Worm (Caenorhabditis elegans) whole organism, L4 larva: Measurements from ENCODE around the gene cup-16.

ENCODE experiments used
- F10B5.3 ChIP-seq: sonication (generic microtip); optimal IDR thresholded peaks from 2 replicates; lab custom pipeline; 2016; ENCODE audit warnings: mild to moderate bottlenecking, missing genetic modification characterization, missing compliant biosample characterization
- F26F4.8 ChIP-seq: fragments of 200-800 bp; sonication (Bioruptor generic); conservative IDR thresholded peaks from 2 replicates; pipeline ENCODE4 v1.3.6; 2022; ENCODE audit warnings: missing genetic modification characterization, missing compliant biosample characterization
- F44E2.7 ChIP-seq: fragments of 200-800 bp; sonication (Bioruptor generic); IDR thresholded peaks from 2 replicates; pipeline ENCODE4 v2.1.2; 2022; ENCODE audit warnings: missing genetic modification characterization, missing compliant biosample characterization
- Y48G9A.11 ChIP-seq: fragments of 200-800 bp; sonication (Bioruptor generic); IDR thresholded peaks from 2 replicates; pipeline ENCODE4 v1.3.6; 2022; ENCODE audit warnings: missing genetic modification reagents, missing genetic modification characterization, missing compliant biosample characterization
- ZK546.5 ChIP-seq, 2 experiments: sonication (generic microtip); optimal IDR thresholded peaks; 2 replicates each; lab custom pipeline; 2017; ENCODE audit warnings: missing biosample characterization in 2 of 2, missing genetic modification characterization in 2 of 2
- aha-1 ChIP-seq: fragments of 150-350 bp; peaks from one replicate; lab custom pipeline; 2014; ENCODE audit warnings: missing biosample characterization, missing genetic modification characterization
- ama-1 ChIP-seq: fragments of 150-350 bp; optimal IDR thresholded peaks from 2 replicates; lab custom pipeline; 2014; ENCODE audit warnings: inconsistent platforms, mixed read lengths
- attf-4 ChIP-seq: sonication (generic microtip); optimal IDR thresholded peaks from 3 replicates; lab custom pipeline; 2017; ENCODE audit warnings: missing biosample characterization, missing genetic modification characterization
- ceh-20 ChIP-seq: fragments of 200-800 bp; sonication (Bioruptor generic); IDR thresholded peaks from 2 replicates; pipeline ENCODE4 v1.3.6; 2022; ENCODE audit warnings: missing genetic modification reagents, missing genetic modification characterization, missing compliant biosample characterization
- daf-16 ChIP-seq, 3 experiments: sonication (generic microtip); optimal IDR thresholded peaks; 2 replicates each; lab custom pipeline; 2016 to 2017; ENCODE audit warnings: missing genetic modification characterization in 3 of 3, missing genetic modification reagents in 3 of 3, mild to moderate bottlenecking in 2 of 3, missing compliant biosample characterization in 2 of 3, missing biosample characterization in 1 of 3, moderate library complexity in 1 of 3
- dmd-6 ChIP-seq: fragments of 200-800 bp; sonication (Bioruptor generic); IDR thresholded peaks from 2 replicates; pipeline ENCODE4 v1.3.6; 2022; ENCODE audit warnings: missing genetic modification reagents, missing genetic modification characterization, missing compliant biosample characterization
- dve-1 ChIP-seq: sonication (generic microtip); optimal IDR thresholded peaks from 2 replicates; lab custom pipeline; 2017; ENCODE audit warnings: antibody characterized with exemption, mild to moderate bottlenecking, missing genetic modification characterization, missing compliant biosample characterization; ENCODE audit not compliant: insufficient read depth
- egl-43 ChIP-seq: fragments of 200-800 bp; sonication (Bioruptor generic); IDR thresholded peaks from 2 replicates; pipeline ENCODE4 v1.3.6; 2022; ENCODE audit warnings: missing genetic modification reagents, missing genetic modification characterization, missing compliant biosample characterization
- gei-8 ChIP-seq: fragments of 200-800 bp; sonication (Bioruptor generic); optimal IDR thresholded peaks from 2 replicates; lab custom pipeline; 2018; ENCODE audit warnings: mild to moderate bottlenecking, missing genetic modification characterization, missing compliant biosample characterization
- hlh-30 ChIP-seq: sonication (generic microtip); optimal IDR thresholded peaks from 2 replicates; lab custom pipeline; 2017; ENCODE audit warnings: antibody characterized with exemption, mild to moderate bottlenecking, missing genetic modification characterization, missing compliant biosample characterization; ENCODE audit not compliant: insufficient read depth
- hmg-1.1 ChIP-seq: fragments of 200-800 bp; sonication (Bioruptor generic); IDR thresholded peaks from 2 replicates; pipeline ENCODE4 v1.3.6; 2022; ENCODE audit warnings: missing genetic modification reagents, missing genetic modification characterization, missing compliant biosample characterization
- lin-39 ChIP-seq: fragments of 150-350 bp; optimal IDR thresholded peaks from 2 replicates; lab custom pipeline; 2014; ENCODE audit warnings: missing biosample characterization, missing genetic modification reagents, missing genetic modification characterization
- lsy-2 ChIP-seq, 2 experiments: fragments of 150-350 bp in 1 of 2; sonication (generic microtip) in 1 of 2; optimal IDR thresholded peaks; 2 replicates each; lab custom pipeline; 2014 to 2017; ENCODE audit warnings: missing biosample characterization in 2 of 2, missing genetic modification characterization in 2 of 2
- madf-9 ChIP-seq: fragments of 200-800 bp; sonication (Bioruptor generic); conservative IDR thresholded peaks from 2 replicates; pipeline ENCODE4 v1.3.6; 2022; ENCODE audit warnings: missing genetic modification reagents, missing genetic modification characterization, missing compliant biosample characterization
- mdl-1 ChIP-seq, 2 experiments: fragments of 150-350 bp in 1 of 2; sonication (generic microtip) in 1 of 2; optimal IDR thresholded peaks; 2 replicates each; lab custom pipeline; 2014 to 2017; ENCODE audit warnings: missing biosample characterization in 2 of 2, missing genetic modification characterization in 2 of 2
- mdt-29 ChIP-seq: fragments of 200-800 bp; sonication (Bioruptor generic); IDR thresholded peaks from 2 replicates; pipeline ENCODE4 v1.3.6; 2022; ENCODE audit warnings: missing genetic modification reagents, missing genetic modification characterization, missing compliant biosample characterization
- mxl-2 ChIP-seq: fragments of 200-800 bp; sonication (Bioruptor generic); conservative IDR thresholded peaks from 2 replicates; pipeline ENCODE4 v1.3.6; 2022; ENCODE audit warnings: missing genetic modification reagents, missing genetic modification characterization, missing compliant biosample characterization
- mxl-3 ChIP-seq: fragments of 200-800 bp; sonication (Bioruptor generic); optimal IDR thresholded peaks from 2 replicates; lab custom pipeline; 2018; ENCODE audit warnings: mild to moderate bottlenecking, missing genetic modification characterization, missing compliant biosample characterization
- nhr-102 ChIP-seq: sonication (generic microtip); optimal IDR thresholded peaks from 2 replicates; lab custom pipeline; 2016; ENCODE audit warnings: mild to moderate bottlenecking, missing genetic modification characterization, moderate library complexity, missing compliant biosample characterization
- nhr-11 ChIP-seq: fragments of 150-350 bp; optimal IDR thresholded peaks from 2 replicates; lab custom pipeline; 2014; ENCODE audit warnings: missing biosample characterization, missing genetic modification characterization
- nhr-111 ChIP-seq: fragments of 200-800 bp; sonication (Bioruptor generic); optimal IDR thresholded peaks from 2 replicates; lab custom pipeline; 2018; ENCODE audit warnings: mild to moderate bottlenecking, missing genetic modification characterization, missing compliant biosample characterization
- nhr-25 ChIP-seq: sonication (generic microtip); optimal IDR thresholded peaks from 2 replicates; lab custom pipeline; 2017; ENCODE audit warnings: missing genetic modification characterization, mild to moderate bottlenecking, missing compliant biosample characterization, antibody characterized with exemption, moderate library complexity, borderline replicate concordance; ENCODE audit not compliant: insufficient read depth
- nhr-41 ChIP-seq: fragments of 200-800 bp; sonication (Bioruptor generic); IDR thresholded peaks from 2 replicates; pipeline ENCODE4 v1.3.6; 2022; ENCODE audit warnings: missing genetic modification reagents, missing genetic modification characterization, missing compliant biosample characterization
- nhr-77 ChIP-seq: fragments of 150-350 bp; optimal IDR thresholded peaks from 2 replicates; lab custom pipeline; 2014; ENCODE audit warnings: missing biosample characterization, missing genetic modification characterization
- pha-4 ChIP-seq, 2 experiments: fragments of 150-350 bp in 1 of 2; fragments of 200-800 bp in 1 of 2; sonication (Bioruptor generic) in 1 of 2; IDR thresholded peaks in 1 of 2; optimal IDR thresholded peaks in 1 of 2; 2 replicates each; pipeline versions ENCODE4 v1.3.6 to Lab custom; 2014 to 2022; ENCODE audit warnings: missing genetic modification characterization in 2 of 2, missing genetic modification reagents in 2 of 2, missing biosample characterization in 1 of 2, missing compliant biosample characterization in 1 of 2
- snpc-1.2 ChIP-seq: fragments of 200-800 bp; sonication (Bioruptor generic); IDR thresholded peaks from 2 replicates; pipeline ENCODE4 v1.3.6; 2022; ENCODE audit warnings: missing genetic modification reagents, missing genetic modification characterization, missing compliant biosample characterization
- zfp-2 ChIP-seq: sonication (generic microtip); optimal IDR thresholded peaks from 2 replicates; lab custom pipeline; 2016; ENCODE audit warnings: mild to moderate bottlenecking, missing genetic modification characterization, missing compliant biosample characterization
- zip-11 ChIP-seq: fragments of 200-800 bp; sonication (Bioruptor generic); IDR thresholded peaks from 2 replicates; pipeline ENCODE4 v1.3.6; 2022; ENCODE audit warnings: missing genetic modification characterization, missing compliant biosample characterization

Gene cup-16

ce11 chrII:8744555-8745448, 37.8 kb downstream of the cup-16 start (continued):
- TF ChIP-seq lsy-2 (tag; optimal IDR thresholded peaks at IDR 0.05; lab: Kevin White, UChicago) (peak in 1 of 2 experiments; percentile 3), mdl-1 (tag; optimal IDR thresholded peaks at IDR 0.05; lab: Kevin White, UChicago) (peak; percentile 62 to 68), F10B5.3 (no peak)

DNA sequence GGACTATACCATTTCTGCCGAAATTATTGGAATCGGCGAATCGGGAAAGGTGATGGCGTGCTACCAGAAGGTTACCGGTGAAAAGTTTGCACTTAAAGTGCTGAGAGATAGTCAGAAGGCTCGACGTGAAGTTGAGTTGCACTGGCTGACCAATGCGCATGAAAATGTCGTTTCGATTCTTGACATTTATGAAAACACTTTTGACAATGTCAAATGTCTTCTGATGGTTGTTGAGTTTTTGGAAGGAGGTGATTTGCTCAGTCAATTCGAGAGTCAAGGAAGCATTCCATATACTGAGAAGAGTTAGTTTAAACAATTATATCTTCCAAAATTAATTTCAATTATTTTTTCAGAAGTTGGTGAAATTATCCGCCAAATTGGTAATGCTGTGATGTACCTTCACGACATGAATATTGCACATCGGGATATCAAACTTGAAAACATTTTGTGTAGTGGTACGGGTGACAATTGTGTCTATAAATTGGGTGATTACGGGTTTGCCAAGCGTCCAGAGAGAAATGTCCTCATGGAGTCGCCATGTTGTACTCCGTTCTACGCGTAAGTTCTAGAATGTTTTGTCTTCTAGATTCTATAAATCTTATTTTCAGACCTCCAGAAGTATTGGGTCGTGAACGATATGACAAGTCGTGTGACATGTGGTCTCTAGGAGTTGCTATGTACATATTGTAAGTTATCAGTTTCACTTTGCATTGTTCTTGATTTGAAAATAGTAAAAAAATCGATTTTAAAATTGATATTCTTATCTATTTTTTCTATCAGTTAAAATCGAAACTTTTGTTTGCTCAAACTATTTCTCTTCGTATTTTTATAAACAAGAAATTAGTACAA, 38.7 kb downstream of the cup-16 start:
- no peak for TF ChIP-seq nhr-111 (GFP tag; lab: Kevin White, UChicago)
- no peak for TF ChIP-seq hmg-1.1
- no peak for TF ChIP-seq snpc-1.2 (GFP tag; lab: Robert Waterston, UW)
- peak; percentile 8 for TF ChIP-seq hlh-30 (tag; lab: Kevin White, UChicago)
- TF ChIP-seq attf-4, result no peak
- 0 out of 2 replicates have a peak, but pooled peaks have one; percentile 23 for TF ChIP-seq Y48G9A.11 (GFP tag; lab: Robert Waterston, UW)
- no peak for TF ChIP-seq gei-8 (GFP tag; lab: Kevin White, UChicago)
- peak; percentile 74 for TF ChIP-seq ama-1
- no peak for TF ChIP-seq pha-4 (GFP tag; IDR thresholded peaks at IDR 0.05; lab: Robert Waterston, UW)
- no peak for TF ChIP-seq pha-4 (tag; optimal IDR thresholded peaks at IDR 0.05; lab: Kevin White, UChicago)
- no peak for TF ChIP-seq mdt-29 (GFP tag; lab: Robert Waterston, UW)
- TF ChIP-seq dmd-6 (GFP tag; lab: Robert Waterston, UW), result no peak
- no peak for TF ChIP-seq zfp-2 (tag; lab: Kevin White, UChicago)
- TF ChIP-seq F44E2.7 (GFP tag; lab: Robert Waterston, UW), result no peak
- no peak for TF ChIP-seq ZK546.5 (tag; optimal IDR thresholded peaks at IDR 0.05; lab: Kevin White, UChicago)
- peak; percentile 41 for TF ChIP-seq mxl-2 (GFP tag; lab: Robert Waterston, UW)
- TF ChIP-seq madf-9 (GFP tag; lab: Robert Waterston, UW), result no peak
- peak; percentile 34 for TF ChIP-seq nhr-77
- TF ChIP-seq F26F4.8 (GFP tag; lab: Robert Waterston, UW), result no peak
- TF ChIP-seq ceh-20 (GFP tag; lab: Robert Waterston, UW), result no peak
- peak; percentile 90 for TF ChIP-seq aha-1 (tag; lab: Kevin White, UChicago)
- no peak for TF ChIP-seq daf-16 (GFP tag; optimal IDR thresholded peaks at IDR 0.05; lab: Kevin White, UChicago)
- TF ChIP-seq daf-16 (tag; optimal IDR thresholded peaks at IDR 0.05; lab: Kevin White, UChicago), result peak; percentile 20
- TF ChIP-seq nhr-25 (tag; lab: Kevin White, UChicago), result peak; percentile 4
- no peak for TF ChIP-seq zip-11
- TF ChIP-seq lin-39, result no peak
- no peak for TF ChIP-seq mxl-3
- TF ChIP-seq lsy-2 (tag; optimal IDR thresholded peaks at IDR 0.05; lab: Kevin White, UChicago), result peak in 1 of 2 experiments; percentile 47
- TF ChIP-seq nhr-41 (GFP tag; lab: Robert Waterston, UW), result no peak
- TF ChIP-seq egl-43 (GFP tag; lab: Robert Waterston, UW), result no peak
- TF ChIP-seq nhr-102 (tag; lab: Kevin White, UChicago), result no peak
- no peak for TF ChIP-seq nhr-11 (tag; lab: Kevin White, UChicago)
- peak; percentile 50 for TF ChIP-seq dve-1 (tag; lab: Kevin White, UChicago)
- TF ChIP-seq mdl-1 (tag; optimal IDR thresholded peaks at IDR 0.05; lab: Kevin White, UChicago), result no peak
- TF ChIP-seq, all 104 proteins: peak for 10
